Fruit fly (Drosophila melanogaster) whole organism, embryonic: ENCODE measurements around the gene CG43759.
A peak's percentile ranks its signal among the peaks of the same experiment; 100 is the strongest.

Experiments used
- Adf1 ChIP-seq: fragments of 200-800 bp; sonication (Bioruptor generic); IDR thresholded peaks from 2 replicates; pipeline ENCODE4 v1.3.6; 2022; ENCODE audit warnings: missing biosample characterization, missing genetic modification characterization
- CG10267 ChIP-seq: fragments of 200-800 bp; sonication (Bioruptor generic); optimal IDR thresholded peaks from 2 replicates; lab custom pipeline; 2018; ENCODE audit warnings: missing biosample characterization, mild to moderate bottlenecking, missing genetic modification characterization, moderate library complexity
- CG10366 ChIP-seq: fragments of 200-800 bp; sonication (Bioruptor generic); IDR thresholded peaks from 2 replicates; pipeline ENCODE4 v1.3.6; 2022; ENCODE audit warnings: missing biosample characterization, missing genetic modification characterization
- CG10565 ChIP-seq: fragments of 200-800 bp; sonication (Bioruptor generic); optimal IDR thresholded peaks from 3 replicates; lab custom pipeline; 2016; ENCODE audit warnings: missing biosample characterization, mild to moderate bottlenecking, missing genetic modification characterization
- CG11723 ChIP-seq: fragments of 200-800 bp; sonication (Bioruptor generic); optimal IDR thresholded peaks from 2 replicates; lab custom pipeline; 2017; ENCODE audit warnings: missing biosample characterization, mild to moderate bottlenecking, missing genetic modification characterization
- CG12155 ChIP-seq: fragments of 200-800 bp; sonication (Bioruptor generic); optimal IDR thresholded peaks from 3 replicates; lab custom pipeline; 2016; ENCODE audit warnings: missing biosample characterization, missing genetic modification characterization
- CG12299 ChIP-seq: fragments of 200-800 bp; sonication (Bioruptor generic); optimal IDR thresholded peaks from 2 replicates; lab custom pipeline; 2018; ENCODE audit warnings: missing biosample characterization, mild to moderate bottlenecking, missing genetic modification characterization
- CG15073 ChIP-seq: fragments of 200-800 bp; sonication (Bioruptor generic); optimal IDR thresholded peaks from 2 replicates; lab custom pipeline; 2016; ENCODE audit warnings: missing biosample characterization, missing genetic modification characterization
- CG1529 ChIP-seq: fragments of 200-800 bp; sonication (Bioruptor generic); optimal IDR thresholded peaks from 3 replicates; lab custom pipeline; 2018; ENCODE audit warnings: missing biosample characterization, missing genetic modification characterization
- CG17612 ChIP-seq: fragments of 200-800 bp; sonication (Bioruptor generic); IDR thresholded peaks from 2 replicates; pipeline ENCODE4 v1.3.6; 2022; ENCODE audit warnings: missing biosample characterization, missing genetic modification characterization
- CG2116 ChIP-seq: fragments of 200-800 bp; sonication (Bioruptor generic); optimal IDR thresholded peaks from 3 replicates; lab custom pipeline; 2018; ENCODE audit warnings: missing biosample characterization, mild to moderate bottlenecking, missing genetic modification characterization
- CG2199 ChIP-seq: fragments of 200-800 bp; sonication (Bioruptor generic); IDR thresholded peaks from 3 replicates; pipeline ENCODE4 v1.3.6; 2022; ENCODE audit warnings: missing biosample characterization, missing genetic modification characterization
- CG3065 ChIP-seq: fragments of 200-800 bp; sonication (Bioruptor generic); optimal IDR thresholded peaks from 2 replicates; lab custom pipeline; 2016; ENCODE audit warnings: missing biosample characterization, missing genetic modification characterization
- CG4282 ChIP-seq: fragments of 200-800 bp; sonication (Bioruptor generic); optimal IDR thresholded peaks from 2 replicates; lab custom pipeline; 2016; ENCODE audit warnings: missing biosample characterization, missing genetic modification characterization
- CG5953 ChIP-seq: fragments of 200-800 bp; sonication (Bioruptor generic); IDR thresholded peaks from 2 replicates; pipeline ENCODE4 v1.3.6; 2022; ENCODE audit warnings: missing biosample characterization, missing genetic modification characterization
- CG6254 ChIP-seq: fragments of 200-800 bp; sonication (Bioruptor generic); optimal IDR thresholded peaks from 3 replicates; lab custom pipeline; 2017; ENCODE audit warnings: mild to moderate bottlenecking, missing biosample characterization, missing genetic modification reagents, missing genetic modification characterization
- CG7357 ChIP-seq: fragments of 200-800 bp; sonication (Bioruptor generic); IDR thresholded peaks from 3 replicates; pipeline ENCODE4 v1.3.6; 2022; ENCODE audit warnings: missing biosample characterization, missing genetic modification characterization
- CG9876 ChIP-seq: fragments of 200-800 bp; sonication (Bioruptor generic); optimal IDR thresholded peaks from 2 replicates; lab custom pipeline; 2016; ENCODE audit warnings: missing biosample characterization, missing genetic modification characterization
- CTCF ChIP-seq: fragments of 200-800 bp; sonication (Bioruptor generic); optimal IDR thresholded peaks from 2 replicates; lab custom pipeline; 2017; ENCODE audit warnings: missing biosample characterization, mild to moderate bottlenecking, missing genetic modification characterization, moderate library complexity
- Chrac-16 ChIP-seq: fragments of 200-800 bp; sonication (Bioruptor generic); optimal IDR thresholded peaks from 3 replicates; lab custom pipeline; 2016; ENCODE audit warnings: missing biosample characterization, missing genetic modification characterization
- Dad ChIP-seq: fragments of 200-800 bp; sonication (Bioruptor generic); optimal IDR thresholded peaks from 3 replicates; lab custom pipeline; 2016; ENCODE audit warnings: missing biosample characterization, missing genetic modification characterization
- Deaf1 ChIP-seq: fragments of 200-800 bp; optimal IDR thresholded peaks from 3 replicates; lab custom pipeline; 2019; ENCODE audit warnings: missing biosample characterization, mild to moderate bottlenecking, missing genetic modification characterization, moderate library complexity
- Doc3 ChIP-seq: fragments of 200-800 bp; sonication (Bioruptor generic); IDR thresholded peaks from 3 replicates; pipeline ENCODE4 v1.3.6; 2022; ENCODE audit warnings: missing biosample characterization, missing genetic modification characterization; ENCODE audit not compliant: partially characterized antibody
- E2f2 ChIP-seq: fragments of 200-800 bp; sonication (Bioruptor generic); IDR thresholded peaks from 2 replicates; pipeline ENCODE4 v1.3.6; 2022; ENCODE audit warnings: missing biosample characterization, missing genetic modification characterization
- Elba2 ChIP-seq: fragments of 200-800 bp; sonication (Bioruptor generic); optimal IDR thresholded peaks from 3 replicates; lab custom pipeline; 2016; ENCODE audit warnings: missing biosample characterization, missing genetic modification characterization
- HHEX ChIP-seq: fragments of 200-800 bp; sonication (Bioruptor generic); optimal IDR thresholded peaks from 3 replicates; lab custom pipeline; 2017; ENCODE audit warnings: missing biosample characterization, mild to moderate bottlenecking, missing genetic modification characterization, missing genetic modification reagents
- HLH4C ChIP-seq: fragments of 200-800 bp; sonication (Bioruptor generic); IDR thresholded peaks from 3 replicates; pipeline ENCODE4 v1.3.6; 2022; ENCODE audit warnings: missing biosample characterization, missing genetic modification characterization; ENCODE audit not compliant: partially characterized antibody
- MBD-R2 ChIP-seq: fragments of 200-800 bp; sonication (Bioruptor generic); IDR thresholded peaks from 2 replicates; pipeline ENCODE4 v1.3.6; 2022; ENCODE audit warnings: missing biosample characterization, missing genetic modification characterization
- MESR4 ChIP-seq: fragments of 200-800 bp; sonication (Bioruptor generic); optimal IDR thresholded peaks from 2 replicates; lab custom pipeline; 2018; ENCODE audit warnings: missing biosample characterization, mild to moderate bottlenecking, missing genetic modification characterization, moderate library complexity
- NFAT ChIP-seq: fragments of 200-800 bp; sonication (Bioruptor generic); IDR thresholded peaks from 2 replicates; pipeline ENCODE4 v1.3.6; 2022; ENCODE audit warnings: missing biosample characterization, missing genetic modification characterization
- Nf-YB ChIP-seq: fragments of 200-800 bp; sonication (Bioruptor generic); optimal IDR thresholded peaks from 3 replicates; lab custom pipeline; 2019; ENCODE audit warnings: missing biosample characterization, mild to moderate bottlenecking, missing genetic modification characterization, moderate library complexity
- Oli ChIP-seq: fragments of 200-800 bp; sonication (Bioruptor generic); optimal IDR thresholded peaks from 2 replicates; lab custom pipeline; 2018; ENCODE audit warnings: missing biosample characterization, mild to moderate bottlenecking, missing genetic modification characterization, moderate library complexity
- Sox102F ChIP-seq: fragments of 200-800 bp; sonication (Bioruptor generic); optimal IDR thresholded peaks from 2 replicates; lab custom pipeline; 2018; ENCODE audit warnings: missing biosample characterization, mild to moderate bottlenecking, missing genetic modification characterization, moderate library complexity
- Trl ChIP-seq, 3 experiments: fragments of >200 bp in 2 of 3; fragments of 200-800 bp in 1 of 3; sonication (Bioruptor generic) in 1 of 3; optimal IDR thresholded peaks; 2 replicates in 1 of 3; 3 replicates in 2 of 3; lab custom pipeline; 2016 to 2017; ENCODE audit warnings: missing biosample characterization in 1 of 3, missing genetic modification characterization in 1 of 3
- Usf ChIP-seq: fragments of 200-800 bp; sonication (Bioruptor generic); optimal IDR thresholded peaks from 2 replicates; lab custom pipeline; 2017; ENCODE audit warnings: missing genotype, missing biosample characterization, missing genetic modification characterization
- Vsx1 ChIP-seq: fragments of 200-800 bp; sonication (Bioruptor generic); optimal IDR thresholded peaks from 2 replicates; lab custom pipeline; 2017; ENCODE audit warnings: missing biosample characterization, mild to moderate bottlenecking, missing genetic modification characterization, missing genetic modification reagents
- bsh ChIP-seq, 2 experiments: fragments of 200-800 bp; sonication (Bioruptor generic); optimal IDR thresholded peaks; 2 replicates each; lab custom pipeline; 2017 to 2018; ENCODE audit warnings: mild to moderate bottlenecking in 2 of 2, missing biosample characterization in 2 of 2, missing genetic modification characterization in 2 of 2, moderate library complexity in 1 of 2
- cg ChIP-seq: fragments of 200-800 bp; sonication (Bioruptor generic); optimal IDR thresholded peaks from 3 replicates; lab custom pipeline; 2019; ENCODE audit warnings: missing biosample characterization, mild to moderate bottlenecking, missing genetic modification characterization, moderate library complexity
- cwo ChIP-seq: fragments of 200-800 bp; sonication (Bioruptor generic); optimal IDR thresholded peaks from 3 replicates; lab custom pipeline; 2017; ENCODE audit warnings: missing biosample characterization, missing genetic modification characterization, mild to moderate bottlenecking, moderate library complexity, missing genetic modification reagents
- dmrt99B ChIP-seq: fragments of 200-800 bp; sonication (Bioruptor generic); optimal IDR thresholded peaks from 2 replicates; lab custom pipeline; 2018; ENCODE audit warnings: missing biosample characterization, mild to moderate bottlenecking, missing genetic modification characterization, moderate library complexity
- exex ChIP-seq: fragments of 200-800 bp; sonication (Bioruptor generic); optimal IDR thresholded peaks from 4 replicates; lab custom pipeline; 2018; ENCODE audit warnings: missing biosample characterization, mild to moderate bottlenecking, missing genetic modification characterization, moderate library complexity
- gro ChIP-seq: fragments of 200-800 bp; sonication (Bioruptor generic); optimal IDR thresholded peaks from 2 replicates; lab custom pipeline; 2016; ENCODE audit warnings: missing biosample characterization, missing genetic modification characterization
- hbn ChIP-seq: fragments of 200-800 bp; sonication (Bioruptor generic); IDR thresholded peaks from 2 replicates; pipeline ENCODE4 v1.3.6; 2022; ENCODE audit warnings: missing biosample characterization, missing genetic modification characterization; ENCODE audit not compliant: partially characterized antibody
- her ChIP-seq: fragments of 200-800 bp; sonication (Bioruptor generic); optimal IDR thresholded peaks from 2 replicates; lab custom pipeline; 2016; ENCODE audit warnings: missing biosample characterization, missing genetic modification characterization
- onecut ChIP-seq: fragments of 200-800 bp; sonication (Bioruptor generic); IDR thresholded peaks from 2 replicates; pipeline ENCODE4 v1.3.6; 2022; ENCODE audit warnings: missing biosample characterization, missing genetic modification characterization
- org-1 ChIP-seq: fragments of 200-800 bp; sonication (Bioruptor generic); optimal IDR thresholded peaks from 2 replicates; lab custom pipeline; 2017; ENCODE audit warnings: missing biosample characterization, missing genetic modification characterization
- salm ChIP-seq: fragments of 200-800 bp; sonication (Bioruptor generic); optimal IDR thresholded peaks from 2 replicates; lab custom pipeline; 2018; ENCODE audit warnings: missing biosample characterization, mild to moderate bottlenecking, missing genetic modification characterization
- slou ChIP-seq: fragments of 200-800 bp; sonication (Bioruptor generic); optimal IDR thresholded peaks from 3 replicates; lab custom pipeline; 2016; ENCODE audit warnings: missing biosample characterization, missing genetic modification characterization
- tap ChIP-seq: fragments of 200-800 bp; optimal IDR thresholded peaks from 3 replicates; lab custom pipeline; 2019; ENCODE audit warnings: missing biosample characterization, mild to moderate bottlenecking, missing genetic modification characterization, moderate library complexity
- twi ChIP-seq: fragments of 200-800 bp; optimal IDR thresholded peaks from 2 replicates; lab custom pipeline; 2019; ENCODE audit warnings: missing biosample characterization, mild to moderate bottlenecking, missing genetic modification characterization, moderate library complexity
- unc-4 ChIP-seq: fragments of 200-800 bp; sonication (Bioruptor generic); IDR thresholded peaks from 2 replicates; pipeline ENCODE4 v1.3.6; 2022; ENCODE audit warnings: missing biosample characterization, missing genetic modification characterization; ENCODE audit not compliant: partially characterized antibody
- vnd ChIP-seq: fragments of 200-800 bp; sonication (Bioruptor generic); IDR thresholded peaks from 3 replicates; pipeline ENCODE4 v1.3.6; 2022; ENCODE audit warnings: missing biosample characterization, missing genetic modification characterization; ENCODE audit not compliant: partially characterized antibody

CG43759 gene

DNA sequence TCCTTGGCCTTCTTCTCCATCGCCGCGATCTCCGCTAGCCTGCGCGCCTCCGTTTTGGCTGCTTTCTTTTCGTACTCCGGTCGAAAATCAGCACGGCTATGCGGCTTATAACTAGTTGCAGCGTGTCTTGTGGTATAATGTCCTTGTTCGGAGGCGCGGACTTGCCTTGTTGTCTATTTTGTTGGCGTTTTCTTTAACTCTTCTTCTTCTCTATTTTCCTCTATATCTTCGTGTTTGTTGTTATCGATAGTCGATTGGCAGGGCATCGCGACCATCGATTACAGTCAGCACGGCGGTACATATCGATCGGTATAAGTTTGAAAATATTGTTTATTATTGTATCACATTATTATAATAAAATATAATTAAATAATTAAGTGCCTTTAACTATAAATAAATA is 36.7 kb upstream of the CG43759 start, which contains the start of gene Flacc (continued):
- TF ChIP-seq salm (no peak), CG10366 (GFP tag; lab: Robert Waterston, UW) (no peak), CG1529 (GFP tag; lab: Kevin White, UChicago) (no peak), CG11723 (GFP tag; lab: Kevin White, UChicago) (no peak), CG2116 (GFP tag; lab: Kevin White, UChicago) (peak; percentile 81), Dad (no peak), CG5953 (GFP tag; lab: Robert Waterston, UW) (no peak), unc-4 (GFP tag; lab: Robert Waterston, UW) (peak; percentile 85), CG10267 (tag; lab: Kevin White, UChicago) (peak; percentile 43), onecut (GFP tag; lab: Robert Waterston, UW) (no peak), HLH4C (GFP tag; lab: Robert Waterston, UW) (peak; percentile 92), E2f2 (GFP tag; lab: Robert Waterston, UW) (peak; percentile 85), CG3065 (GFP tag; lab: Kevin White, UChicago) (no peak), CG7357 (GFP tag; lab: Robert Waterston, UW) (no peak), CG12155 (GFP tag; lab: Kevin White, UChicago) (no peak), twi (tag; lab: Kevin White, UChicago) (no peak), Chrac-16 (GFP tag; lab: Kevin White, UChicago) (no peak), Sox102F (GFP tag; lab: Kevin White, UChicago) (no peak), MBD-R2 (GFP tag; lab: Robert Waterston, UW) (peak; percentile 62), Trl (optimal IDR thresholded peaks at IDR 0.05; lab: Kevin White, UChicago) (no peak), Trl (GFP tag; optimal IDR thresholded peaks at IDR 0.05; lab: Kevin White, UChicago) (no peak), CG9876 (GFP tag; lab: Kevin White, UChicago) (no peak), CTCF (GFP tag; lab: Kevin White, UChicago) (no peak), Usf (GFP tag; lab: Kevin White, UChicago) (no peak), hbn (GFP tag; lab: Robert Waterston, UW) (peak; percentile 71), cwo (GFP tag; lab: Kevin White, UChicago) (no peak), CG17612 (GFP tag; lab: Robert Waterston, UW) (no peak), bsh (GFP tag; optimal IDR thresholded peaks at IDR 0.05; lab: Kevin White, UChicago) (no peak), Adf1 (GFP tag; lab: Robert Waterston, UW) (no peak), dmrt99B (tag; lab: Kevin White, UChicago) (no peak), vnd (GFP tag; lab: Robert Waterston, UW) (peak; percentile 79), org-1 (GFP tag; lab: Kevin White, UChicago) (no peak), gro (no peak), CG10565 (no peak), NFAT (GFP tag; lab: Robert Waterston, UW) (no peak), HHEX (GFP tag; lab: Kevin White, UChicago) (no peak), Deaf1 (tag; lab: Kevin White, UChicago) (no peak), slou (GFP tag; lab: Kevin White, UChicago) (no peak), Oli (tag; lab: Kevin White, UChicago) (no peak), Nf-YB (no peak), exex (tag; lab: Kevin White, UChicago) (no peak), Vsx1 (no peak), CG12299 (tag; lab: Kevin White, UChicago) (no peak), MESR4 (GFP tag; lab: Kevin White, UChicago) (peak; percentile 79), Doc3 (GFP tag; lab: Robert Waterston, UW) (peak; percentile 80), CG2199 (GFP tag; lab: Robert Waterston, UW) (no peak), CG15073 (GFP tag; lab: Kevin White, UChicago) (no peak), her (GFP tag; lab: Kevin White, UChicago) (no peak), Elba2 (GFP tag; lab: Kevin White, UChicago) (no peak), tap (tag; lab: Kevin White, UChicago) (no peak), CG4282 (GFP tag; lab: Kevin White, UChicago) (no peak), CG6254 (GFP tag; lab: Kevin White, UChicago) (no peak), cg (no peak)
